Worm (Caenorhabditis elegans) whole organism, midembryonic: Measurements from ENCODE around the gene R01H2.2.

Experiments used
- cog-1 ChIP-seq: sonication (generic microtip); optimal IDR thresholded peaks from 2 replicates; lab custom pipeline; 2016; ENCODE audit warnings: missing genetic modification characterization, missing compliant biosample characterization
- flt-1 ChIP-seq: fragments of 200-800 bp; sonication (Bioruptor generic); IDR thresholded peaks from 2 replicates; pipeline ENCODE4 v1.3.6; 2022; ENCODE audit warnings: missing genetic modification characterization, missing compliant biosample characterization

ce11 chrIII:7080689-7081088 is 24.3 kb downstream of the R01H2.2 start, which contains the start of gene ZK418.7:
- TF ChIP-seq flt-1 (GFP tag; lab: Robert Waterston, UW): no peak
- TF ChIP-seq cog-1 (tag; lab: Kevin White, UChicago): no peak
